Worm (Caenorhabditis elegans): ENCODE data around the gene ergi-1.
"Not testable (repeated sequence)": the region's sequence is repeated elsewhere in the genome, so short reads cannot be mapped to it uniquely, and the experiment has no call there.

The ergi-1 gene

DNA sequence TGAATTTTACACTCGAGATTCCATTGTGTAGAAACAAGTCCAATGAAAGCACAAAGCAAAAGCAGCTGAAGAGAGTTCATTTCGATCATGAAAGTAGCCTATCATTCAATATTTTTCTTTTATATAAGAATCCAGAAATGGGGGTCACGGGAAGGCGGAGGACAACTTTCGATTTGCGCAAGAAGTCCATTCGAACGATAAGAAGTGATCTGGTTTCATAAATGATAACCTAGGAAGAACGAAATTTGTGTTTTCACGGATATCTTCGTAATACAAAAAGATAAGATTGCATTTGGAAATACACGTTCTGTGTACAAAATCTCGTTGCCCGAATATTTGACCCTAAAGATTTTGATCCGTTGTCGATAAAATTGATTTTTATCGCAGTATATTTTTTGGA is 3.7 kb downstream of the ergi-1 start, which contains the start of gene Y102A11A.5:
Y102A11A.5 (minus strand) TSS at position 175 of the 400 bp plus-strand sequence.
- TF ChIP-seq lin-15B (tag; optimal IDR thresholded peaks at IDR 0.05) (no peak), nhr-28 (tag; optimal IDR thresholded peaks at IDR 0.05) (peak; percentile 36)

DNA sequence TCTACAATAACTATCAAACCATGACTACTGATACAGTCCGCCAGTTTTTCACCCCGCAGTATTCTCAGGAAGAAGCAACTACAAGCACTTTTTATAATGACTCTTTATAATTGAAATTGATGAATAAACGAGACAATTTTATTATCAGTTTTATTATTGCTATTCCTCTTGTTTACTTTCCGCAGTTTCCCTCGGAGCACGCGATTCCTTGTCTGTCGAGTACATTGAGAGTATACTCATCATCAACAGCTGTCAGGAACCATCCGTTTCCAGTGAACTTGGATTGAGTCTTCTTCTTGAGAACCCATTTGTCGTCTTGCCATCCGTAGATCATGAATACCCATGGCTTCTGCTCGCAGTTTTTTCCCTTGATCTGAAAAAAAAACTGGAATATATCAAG is 4.2 kb downstream of the ergi-1 start:
- TF ChIP-seq ctbp-1 (GFP tag; IDR thresholded peaks at IDR 0.05) (no peak), nhr-28 (tag; optimal IDR thresholded peaks at IDR 0.05) (no peak), set-16 (GFP tag; IDR thresholded peaks at IDR 0.05) (no peak), ama-1 (optimal IDR thresholded peaks at IDR 0.05) (no peak), pqm-1 (tag; optimal IDR thresholded peaks at IDR 0.05) (no peak), php-3 (GFP tag; IDR thresholded peaks at IDR 0.05) (0 out of 2 replicates have a peak, but pooled peaks have one; percentile 12), lin-39 (tag; optimal IDR thresholded peaks at IDR 0.05) (no peak), ztf-7 (tag; optimal IDR thresholded peaks at IDR 0.05) (no peak), daf-16 (GFP tag; optimal IDR thresholded peaks at IDR 0.05) (no peak), daf-16 (tag; optimal IDR thresholded peaks at IDR 0.05) (peak; percentile 93), Y5F2A.4 (GFP tag; optimal IDR thresholded peaks at IDR 0.05) (no peak), F44E2.7 (GFP tag; IDR thresholded peaks at IDR 0.05) (no peak), nhr-6 (tag; optimal IDR thresholded peaks at IDR 0.05) (no peak), D1046.2 (GFP tag; IDR thresholded peaks at IDR 0.05) (no peak), aha-1 (tag) (peak; percentile 34), lin-1 (GFP tag; IDR thresholded peaks at IDR 0.05) (no peak), daf-12 (tag; optimal IDR thresholded peaks at IDR 0.05) (no peak), aly-2 (tag; optimal IDR thresholded peaks at IDR 0.05) (no peak), sdz-12 (GFP tag; optimal IDR thresholded peaks at IDR 0.05) (no peak), zag-1 (tag; optimal IDR thresholded peaks at IDR 0.05) (no peak), nhr-42 (GFP tag; IDR thresholded peaks at IDR 0.05) (no peak)

DNA sequence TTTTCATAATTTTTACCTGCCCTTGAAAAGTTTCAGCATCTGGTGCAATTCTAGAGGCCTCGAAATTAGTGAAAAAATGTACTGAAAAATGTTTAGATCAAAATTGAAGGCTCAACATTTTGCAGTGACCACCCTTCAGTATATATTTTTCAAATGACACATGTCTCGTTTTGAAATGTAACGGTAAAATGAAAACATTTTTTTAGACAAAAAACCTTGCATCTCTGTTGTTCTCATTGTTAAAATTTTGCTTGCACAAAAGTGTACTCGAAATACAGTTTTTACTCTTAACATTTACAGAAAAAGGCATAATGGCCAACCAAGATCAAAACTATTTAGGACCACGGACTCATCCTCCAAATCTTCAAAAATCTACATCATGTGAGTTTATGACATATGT is 8.7 kb downstream of the ergi-1 start, which contains the start of gene Y102A11A.2:
Y102A11A.2 (plus strand) TSS at position 301 of the 400 bp plus-strand sequence.
- not testable (repeated sequence) for TF ChIP-seq gei-8 (GFP tag; optimal IDR thresholded peaks at IDR 0.05); mxl-2 (GFP tag; conservative IDR thresholded peaks at IDR 0.05); unc-62 (GFP tag; optimal IDR thresholded peaks at IDR 0.05 in 1 of 2); unc-62 (tag; optimal IDR thresholded peaks at IDR 0.05)

DNA sequence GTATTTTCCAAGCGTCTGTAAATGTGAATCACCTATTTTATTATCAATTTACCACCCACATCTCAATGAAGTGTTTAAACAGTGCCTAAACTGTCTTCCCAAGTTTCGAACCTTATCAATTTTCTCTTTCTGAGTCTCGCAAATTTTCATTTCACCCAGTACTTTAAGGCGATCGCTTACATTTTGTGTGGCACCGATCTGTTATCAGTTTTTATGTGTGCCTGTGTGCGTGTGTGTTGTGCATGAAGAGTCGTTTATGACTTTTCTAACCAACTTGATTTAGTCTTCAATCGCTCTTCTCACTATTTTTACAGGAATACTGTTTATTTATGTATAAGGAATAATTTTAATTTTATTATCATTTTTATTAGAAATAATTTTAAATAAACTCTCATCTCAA is 9.7 kb downstream of the ergi-1 start:
- TF ChIP-seq daf-16 (GFP tag; optimal IDR thresholded peaks at IDR 0.05), result not testable (repeated sequence)
- peak; percentile 28 for TF ChIP-seq daf-16 (tag; optimal IDR thresholded peaks at IDR 0.05)
- TF ChIP-seq dmd-6 (GFP tag; IDR thresholded peaks at IDR 0.05), result peak; percentile 71
- peak; percentile 67; the same call in 1 of the 2 replicates for TF ChIP-seq php-3 (GFP tag; IDR thresholded peaks at IDR 0.05)
- peak; percentile 64; the same call in 1 of the 2 replicates for TF ChIP-seq tra-1 (GFP tag; IDR thresholded peaks at IDR 0.05)
- peak; percentile 10 for TF ChIP-seq hlh-11 (tag; optimal IDR thresholded peaks at IDR 0.05)

DNA sequence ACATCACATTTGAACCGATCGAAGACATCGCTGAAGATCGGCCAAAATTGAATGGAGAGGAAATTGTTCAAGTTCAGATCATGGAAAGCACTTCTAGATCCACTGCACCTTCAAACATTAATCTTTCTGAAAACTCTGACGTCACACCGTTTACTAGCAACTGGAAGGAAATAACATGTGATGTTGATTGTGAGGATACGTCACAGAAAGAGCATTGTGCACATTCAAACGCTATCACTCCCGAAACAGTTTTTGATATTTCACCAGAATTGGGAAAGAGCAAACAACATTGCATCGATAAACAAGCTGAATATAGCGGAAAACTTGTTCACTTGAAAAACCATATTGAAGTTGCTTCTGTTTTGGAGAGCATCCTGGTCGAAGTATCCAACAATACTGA is 13.5 kb downstream of the ergi-1 start:
- TF ChIP-seq nhr-77 (tag; optimal IDR thresholded peaks at IDR 0.05) (peak; percentile 55), mxl-2 (GFP tag; conservative IDR thresholded peaks at IDR 0.05) (no peak), unc-62 (GFP tag; optimal IDR thresholded peaks at IDR 0.05 in 1 of 2) (no peak), unc-62 (tag; optimal IDR thresholded peaks at IDR 0.05) (no peak), pqm-1 (tag; optimal IDR thresholded peaks at IDR 0.05) (peak; percentile 45), daf-16 (GFP tag; optimal IDR thresholded peaks at IDR 0.05) (no peak), daf-16 (tag; optimal IDR thresholded peaks at IDR 0.05) (peak; percentile 95), nhr-28 (tag; optimal IDR thresholded peaks at IDR 0.05) (peak; percentile 56), D1046.2 (GFP tag; IDR thresholded peaks at IDR 0.05) (no peak), dve-1 (tag; optimal IDR thresholded peaks at IDR 0.05; ENCODE audit: insufficient read depth) (peak; percentile 29)

DNA sequence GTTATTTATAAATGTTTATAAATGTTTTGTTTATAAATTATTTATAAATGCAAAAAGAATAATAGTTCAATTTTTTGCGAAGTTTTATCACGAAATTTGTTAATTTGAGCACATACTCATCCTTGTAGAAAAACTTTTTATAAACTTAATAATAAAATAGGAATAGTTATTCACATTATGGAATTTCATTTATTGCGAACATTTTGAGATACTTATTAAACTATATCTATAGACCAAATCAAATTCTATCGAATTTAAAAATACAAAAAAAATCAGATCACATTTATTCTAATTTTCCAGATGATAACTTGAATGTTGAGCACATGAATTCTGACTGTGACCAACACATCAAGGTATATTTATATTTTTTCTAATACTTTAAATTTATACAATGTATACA is 16.2 kb downstream of the ergi-1 start, which contains the start of gene Y102A11A.3:
Y102A11A.3 (plus strand) TSS at position 301 of the 400 bp plus-strand sequence.
- no peak for TF ChIP-seq ztf-11 (tag; optimal IDR thresholded peaks at IDR 0.05)
- no peak for TF ChIP-seq zfp-3 (GFP tag; conservative IDR thresholded peaks at IDR 0.05)
- no peak for TF ChIP-seq zip-11 (GFP tag; IDR thresholded peaks at IDR 0.05)
- no peak for TF ChIP-seq pha-4 (GFP tag; IDR thresholded peaks at IDR 0.05)
- no peak for TF ChIP-seq pha-4 (tag; optimal IDR thresholded peaks at IDR 0.05)
- TF ChIP-seq dmd-9 (GFP tag; IDR thresholded peaks at IDR 0.05), result no peak
- TF ChIP-seq gei-8 (GFP tag; optimal IDR thresholded peaks at IDR 0.05), result no peak
- TF ChIP-seq nhr-77 (tag; optimal IDR thresholded peaks at IDR 0.05), result no peak
